Worm (Caenorhabditis elegans): ENCODE results near the gene Y53G8AM.7.

- TF ChIP-seq F55B11.4 (tag; optimal IDR thresholded peaks at IDR 0.05; ENCODE audit: borderline replicate concordance, insufficient read depth) (no peak), egl-18 (GFP tag; IDR thresholded peaks at IDR 0.05) (no peak), hmg-20 (GFP tag; IDR thresholded peaks at IDR 0.05) (no peak), hsf-1 (GFP tag; IDR thresholded peaks at IDR 0.05) (no peak), K11D2.4 (GFP tag; IDR thresholded peaks at IDR 0.05) (no peak), unc-62 (GFP tag; optimal IDR thresholded peaks at IDR 0.05) (no peak), pha-4 (tag; optimal IDR thresholded peaks at IDR 0.05) (no peak), let-526 (GFP tag; IDR thresholded peaks at IDR 0.05) (no peak), cebp-1 (GFP tag; IDR thresholded peaks at IDR 0.05) (no peak), cebp-1 (tag; optimal IDR thresholded peaks at IDR 0.05) (no peak), rcor-1 (GFP tag; IDR thresholded peaks at IDR 0.05) (no peak), ztf-18 (tag; optimal IDR thresholded peaks at IDR 0.05) (no peak), F49E8.2 (tag; optimal IDR thresholded peaks at IDR 0.05; ENCODE audit: insufficient read depth) (no peak), lsl-1 (GFP tag; optimal IDR thresholded peaks at IDR 0.05) (no peak)
These were observed 30.6 kb upstream of the Y53G8AM.7 start, which contains the start of gene Y53G8AR.5 for ce11 chrIII:3297151-3297550.
